Worm (Caenorhabditis elegans): Measurements from ENCODE around the gene ran-1.
A peak's percentile ranks its signal among the peaks of the same experiment; 100 is the strongest.

Gene ran-1

DNA sequence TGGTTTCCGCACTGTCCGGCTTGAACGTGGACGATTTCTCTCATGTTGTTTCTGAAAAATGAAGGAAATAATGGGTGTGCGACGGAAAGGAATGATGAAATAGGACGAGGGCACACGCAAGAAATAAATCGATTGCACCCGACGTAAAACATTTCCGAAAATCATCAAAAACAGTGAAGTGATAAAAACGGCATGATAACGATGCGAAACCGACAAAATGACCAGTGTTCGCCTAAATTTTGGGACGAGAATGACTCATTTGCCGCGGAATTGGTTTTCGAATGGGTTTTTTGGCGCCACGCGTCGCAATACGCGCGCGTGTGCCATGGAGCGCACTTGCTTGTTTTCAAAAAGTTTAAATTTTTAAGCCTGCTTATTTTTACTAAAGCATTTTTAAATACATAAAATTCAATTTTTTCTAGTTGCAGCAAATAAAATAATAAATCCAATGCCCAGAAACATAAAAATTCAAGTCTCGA lies 5.1 kb downstream of the ran-1 start, which contains the start of the genes tbb-1 and rib-2 (continued):
- TF ChIP-seq lin-13 (GFP tag; optimal IDR thresholded peaks at IDR 0.05) (peak; percentile 52), alr-1 (tag; optimal IDR thresholded peaks at IDR 0.05; ENCODE audit: borderline replicate concordance) (no peak), lir-3 (tag; optimal IDR thresholded peaks at IDR 0.05; ENCODE audit: poor library complexity) (no peak), efl-1 (optimal IDR thresholded peaks at IDR 0.05) (peak; percentile 81 to 86), efl-1 (GFP tag; optimal IDR thresholded peaks at IDR 0.05 in 1 of 2) (peak; percentile 84 to 98), elt-2 (tag; optimal IDR thresholded peaks at IDR 0.05) (peak; percentile 66), unc-130 (tag; optimal IDR thresholded peaks at IDR 0.05) (peak; percentile 72), elt-3 (tag; optimal IDR thresholded peaks at IDR 0.05) (peak in 2 of 6 experiments; percentile 44 to 62), hpl-2 (GFP tag; optimal IDR thresholded peaks at IDR 0.05) (no peak), unc-86 (tag; optimal IDR thresholded peaks at IDR 0.05) (peak; percentile 32), ceh-88 (GFP tag; IDR thresholded peaks at IDR 0.05) (no peak; the same call in 1 of the 2 replicates), fkh-10 (GFP tag; optimal IDR thresholded peaks at IDR 0.05) (peak; percentile 7), ces-1 (GFP tag; optimal IDR thresholded peaks at IDR 0.05) (no peak), C04F5.9 (tag; optimal IDR thresholded peaks at IDR 0.05) (no peak), pax-3 (tag; optimal IDR thresholded peaks at IDR 0.05) (no peak), grh-1 (GFP tag; IDR thresholded peaks at IDR 0.05) (no peak), pag-3 (tag; optimal IDR thresholded peaks at IDR 0.05; ENCODE audit: borderline replicate concordance, insufficient read depth) (no peak), blmp-1 (tag; optimal IDR thresholded peaks at IDR 0.05) (peak; percentile 61), sox-4 (tag; optimal IDR thresholded peaks at IDR 0.05) (no peak), nhr-20 (tag; optimal IDR thresholded peaks at IDR 0.05) (peak; percentile 47), mep-1 (tag; optimal IDR thresholded peaks at IDR 0.05) (peak; percentile 78), sup-37 (GFP tag; optimal IDR thresholded peaks at IDR 0.05) (no peak), lsy-2 (tag; optimal IDR thresholded peaks at IDR 0.05) (peak; percentile 55 to 84), dsc-1 (tag; optimal IDR thresholded peaks at IDR 0.05) (no peak), isw-1 (GFP tag; IDR thresholded peaks at IDR 0.05) (no peak), hlh-4 (tag; optimal IDR thresholded peaks at IDR 0.05) (no peak), C34B4.2 (tag; optimal IDR thresholded peaks at IDR 0.05) (no peak), nhr-71 (tag; optimal IDR thresholded peaks at IDR 0.05) (peak; percentile 73), snu-23 (GFP tag; optimal IDR thresholded peaks at IDR 0.05) (peak; percentile 76), pqm-1 (tag; optimal IDR thresholded peaks at IDR 0.05) (peak; percentile 22), irx-1 (tag; optimal IDR thresholded peaks at IDR 0.05) (no peak)

DNA sequence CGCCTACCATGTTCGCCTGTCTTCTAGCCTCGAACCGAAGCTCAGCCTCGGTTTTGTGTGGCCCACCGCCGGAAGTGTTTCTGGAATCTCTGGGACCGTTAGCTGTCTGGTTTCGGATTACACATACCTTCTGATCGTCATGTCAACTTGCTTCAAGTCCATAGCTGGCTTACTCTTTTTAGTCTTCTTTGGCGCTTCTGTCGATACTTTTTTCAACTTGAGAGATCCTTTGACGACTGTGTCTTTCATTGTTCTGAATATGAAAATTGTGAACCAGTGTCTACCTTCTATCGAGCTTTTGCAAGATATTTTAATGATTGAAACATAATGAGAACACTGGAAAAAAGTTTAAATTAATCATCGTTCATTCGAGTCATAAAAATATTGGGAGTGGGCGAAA lies 7.0 kb downstream of the ran-1 start, which contains the start of gene K01G5.8:
TSS of gene K01G5.8 (minus strand) at position 255 of the 400 bp plus-strand sequence.
- TF ChIP-seq efl-1 (optimal IDR thresholded peaks at IDR 0.05) (no peak), efl-1 (GFP tag; optimal IDR thresholded peaks at IDR 0.05 in 1 of 2) (peak in 1 of 2 experiments; percentile 72), nhr-19 (GFP tag; conservative IDR thresholded peaks at IDR 0.05) (no peak)

DNA sequence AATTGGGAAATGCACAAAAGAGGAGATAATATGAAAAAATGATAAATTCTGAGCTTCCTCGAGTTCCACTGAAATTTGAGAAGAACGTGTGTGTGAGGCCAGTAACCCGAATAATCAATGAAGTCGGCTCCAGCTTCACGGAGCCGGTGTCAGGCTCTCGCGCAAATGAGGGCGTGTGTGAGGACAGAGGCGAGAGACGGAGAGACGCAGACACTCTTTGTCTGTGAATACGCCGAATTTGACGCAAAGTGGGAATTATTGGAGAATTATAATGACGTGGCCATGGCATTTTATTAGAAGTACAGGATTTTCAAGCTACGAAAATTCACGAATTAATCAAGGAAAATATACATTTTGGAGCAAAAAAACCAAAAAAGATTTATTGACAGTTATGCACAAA lies 7.6 kb downstream of the ran-1 start:
- TF ChIP-seq ceh-88 (GFP tag; IDR thresholded peaks at IDR 0.05) (no peak), nhr-20 (tag; optimal IDR thresholded peaks at IDR 0.05) (peak; percentile 47), lin-14 (GFP tag; optimal IDR thresholded peaks at IDR 0.05) (peak; percentile 66), pax-3 (tag; optimal IDR thresholded peaks at IDR 0.05) (peak; percentile 5), swsn-7 (tag; optimal IDR thresholded peaks at IDR 0.05) (peak; percentile 53), ceh-82 (tag; optimal IDR thresholded peaks at IDR 0.05) (peak in 2 of 3 experiments; percentile 21 to 60), pqm-1 (tag; optimal IDR thresholded peaks at IDR 0.05) (no peak), elt-3 (tag; optimal IDR thresholded peaks at IDR 0.05) (no peak), egl-27 (tag; optimal IDR thresholded peaks at IDR 0.05) (no peak), fkh-10 (GFP tag; optimal IDR thresholded peaks at IDR 0.05) (no peak), dpl-1 (GFP tag; optimal IDR thresholded peaks at IDR 0.05) (peak in 2 of 3 experiments; percentile 35 to 66), efl-3 (GFP tag; optimal IDR thresholded peaks at IDR 0.05) (no peak), fkh-4 (tag; optimal IDR thresholded peaks at IDR 0.05; ENCODE audit: borderline replicate concordance) (no peak), nhr-47 (tag; optimal IDR thresholded peaks at IDR 0.05) (peak; percentile 71), rnt-1 (tag; optimal IDR thresholded peaks at IDR 0.05) (peak; percentile 55), unc-86 (tag; optimal IDR thresholded peaks at IDR 0.05) (peak; percentile 52), mep-1 (tag; optimal IDR thresholded peaks at IDR 0.05) (peak; percentile 53), pag-3 (tag; optimal IDR thresholded peaks at IDR 0.05; ENCODE audit: borderline replicate concordance, insufficient read depth) (no peak), lsy-2 (tag; optimal IDR thresholded peaks at IDR 0.05) (peak; percentile 21 to 70), nhr-71 (tag; optimal IDR thresholded peaks at IDR 0.05) (peak; percentile 65), ztf-11 (tag; optimal IDR thresholded peaks at IDR 0.05) (no peak), hpl-2 (GFP tag; optimal IDR thresholded peaks at IDR 0.05) (no peak), irx-1 (tag; optimal IDR thresholded peaks at IDR 0.05) (peak; percentile 6), ama-1 (optimal IDR thresholded peaks at IDR 0.05) (peak; percentile 39), hlh-4 (tag; optimal IDR thresholded peaks at IDR 0.05) (no peak), dsc-1 (tag; optimal IDR thresholded peaks at IDR 0.05) (peak; percentile 48), lin-35 (GFP tag; optimal IDR thresholded peaks at IDR 0.05) (peak; percentile 64 to 68), nhr-11 (tag; optimal IDR thresholded peaks at IDR 0.05) (no peak), fkh-8 (tag; optimal IDR thresholded peaks at IDR 0.05) (peak; percentile 71)
